Fruit fly (Drosophila melanogaster) Kc167 (cell line): ENCODE results near the gene CG42327.

Experiments
- Myc ChIP-seq: fragments of >200 bp; optimal IDR thresholded peaks from 2 replicates; lab custom pipeline; 2017; ENCODE audit warnings: missing external identifiers
- Sin3A ChIP-seq: fragments of >200 bp; optimal IDR thresholded peaks from 2 replicates; lab custom pipeline; 2018; ENCODE audit warnings: missing external identifiers
- h ChIP-seq: fragments of >200 bp; optimal IDR thresholded peaks from 3 replicates; lab custom pipeline; 2018; ENCODE audit warnings: missing external identifiers
- insv ChIP-seq: fragments of >200 bp; optimal IDR thresholded peaks from 3 replicates; lab custom pipeline; 2018; ENCODE audit warnings: missing external identifiers
- psq ChIP-seq: fragments of >200 bp; optimal IDR thresholded peaks from 2 replicates; lab custom pipeline; 2017; ENCODE audit warnings: missing external identifiers
- ttk ChIP-seq: sonication (Bioruptor generic); optimal IDR thresholded peaks from 2 replicates; lab custom pipeline; 2017; ENCODE audit warnings: missing external identifiers

The CG42327 gene

DNA sequence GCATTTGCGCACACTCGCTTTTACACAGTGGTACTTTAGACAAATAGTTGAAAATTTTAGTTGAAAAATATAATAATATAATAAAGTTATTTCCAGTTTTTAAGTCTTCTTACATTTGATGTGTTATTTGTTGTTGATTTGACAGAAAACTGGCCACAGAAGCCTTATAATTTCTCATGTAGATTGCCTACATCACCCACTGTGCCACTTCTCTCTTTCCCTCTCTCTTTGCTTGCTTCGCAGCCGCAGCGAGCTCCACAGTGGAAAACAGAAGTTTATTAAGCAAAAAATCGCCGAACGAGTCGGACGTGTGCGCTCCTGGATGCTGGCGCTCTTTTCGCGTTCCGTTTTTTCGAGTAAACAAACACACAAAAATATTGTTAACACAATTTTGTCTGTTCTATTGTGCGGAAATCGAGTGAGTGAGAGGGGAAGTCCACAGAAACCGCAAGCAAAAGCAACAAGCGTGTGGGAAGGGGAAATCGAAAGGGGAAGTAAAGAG is at the start of gene CG42327:
TSS of gene CG42327 (plus strand) at position 277 of the 502 bp plus-strand sequence.
- no peak for TF ChIP-seq h (lab: Kevin White, UChicago)
- no peak for TF ChIP-seq Sin3A (lab: Kevin White, UChicago)
- no peak for TF ChIP-seq Myc (lab: Kevin White, UChicago)
- TF ChIP-seq ttk (lab: Kevin White, UChicago): no peak
- no peak for TF ChIP-seq insv (lab: Kevin White, UChicago)
- TF ChIP-seq psq (lab: Kevin White, UChicago): no peak

DNA sequence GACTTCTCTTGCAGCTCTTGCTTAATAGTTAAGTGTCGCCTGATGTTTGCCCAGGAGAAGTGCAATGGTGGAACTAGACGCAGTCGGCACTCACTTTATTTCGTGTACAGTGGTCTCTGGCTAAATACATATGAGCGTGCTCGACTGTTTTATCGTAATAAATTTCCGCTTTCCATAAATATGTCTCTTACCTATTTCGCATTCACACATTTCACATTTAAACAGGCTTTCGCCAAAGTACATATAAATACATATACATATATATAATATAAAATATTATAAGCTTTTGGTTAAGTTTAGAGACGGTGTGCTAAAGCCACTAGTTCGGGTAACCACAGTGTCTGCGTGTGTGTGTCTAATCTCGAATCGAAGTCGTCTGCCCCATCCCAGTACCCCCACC is 49.3 kb upstream of the CG42327 start:
- no peak for TF ChIP-seq insv (lab: Kevin White, UChicago)
- no peak for TF ChIP-seq ttk (lab: Kevin White, UChicago)
- no peak for TF ChIP-seq Sin3A (lab: Kevin White, UChicago)
- TF ChIP-seq Myc (lab: Kevin White, UChicago): no peak
- TF ChIP-seq h (lab: Kevin White, UChicago): no peak
- TF ChIP-seq psq (lab: Kevin White, UChicago): no peak

DNA sequence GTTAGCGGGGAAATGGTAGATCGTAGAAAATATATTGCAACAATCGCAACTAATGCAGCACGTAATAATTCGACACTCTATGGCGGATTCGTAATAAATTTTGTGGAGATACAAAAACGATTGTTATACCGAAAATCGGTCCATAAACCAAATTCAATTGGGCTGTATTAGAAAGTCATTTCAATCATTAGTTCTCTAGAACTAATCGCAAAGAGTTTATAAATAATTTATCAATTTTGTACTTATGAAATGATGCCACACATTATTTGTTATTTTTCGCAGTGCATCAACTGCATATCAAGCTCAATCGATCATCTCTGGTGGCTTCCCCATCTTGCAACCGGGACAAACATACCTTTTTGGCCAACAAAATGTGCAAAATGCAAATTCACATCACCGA is 43.5 kb upstream of the CG42327 start:
- TF ChIP-seq Myc (lab: Kevin White, UChicago) (no peak), h (lab: Kevin White, UChicago) (no peak), psq (lab: Kevin White, UChicago) (no peak), ttk (lab: Kevin White, UChicago) (no peak), insv (lab: Kevin White, UChicago) (no peak), Sin3A (lab: Kevin White, UChicago) (no peak)

DNA sequence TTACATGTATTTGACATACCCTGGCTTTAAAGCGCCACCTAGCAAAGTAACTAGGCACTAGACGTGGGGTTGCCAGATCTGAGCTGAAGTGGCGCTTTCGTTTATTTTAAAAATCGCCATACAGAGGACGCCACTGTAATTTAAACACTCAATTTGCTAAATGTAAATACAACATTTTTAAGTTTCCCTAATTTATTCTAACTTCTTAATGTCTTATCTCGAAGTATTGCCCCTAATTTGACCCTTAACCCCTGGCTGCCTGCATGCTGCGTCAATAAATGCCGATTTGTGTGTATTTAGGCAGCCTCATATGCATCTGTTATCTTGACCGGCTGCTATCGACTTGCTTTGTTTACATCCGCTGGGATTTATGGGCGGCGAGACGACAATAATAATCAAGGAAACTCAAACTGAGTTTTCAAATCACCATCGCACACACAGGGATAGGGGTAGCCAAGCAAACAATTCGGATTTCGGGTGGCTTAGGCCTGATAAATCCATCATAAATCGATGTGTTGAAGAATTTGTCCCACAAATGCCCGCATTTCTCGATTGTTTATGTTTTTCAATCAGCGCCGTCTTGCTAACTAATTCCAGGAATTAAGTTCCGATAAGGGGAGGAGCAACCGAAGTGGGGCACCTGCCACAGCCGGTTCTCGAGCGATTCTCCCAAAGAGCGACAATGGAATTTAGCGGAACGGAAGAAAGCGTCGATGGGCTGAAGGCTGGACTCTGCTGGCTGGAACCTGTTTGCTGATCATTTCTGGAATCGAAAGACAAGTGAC is 42.5 kb upstream of the CG42327 start:
- TF ChIP-seq insv (lab: Kevin White, UChicago) (no peak), psq (lab: Kevin White, UChicago) (no peak)

DNA sequence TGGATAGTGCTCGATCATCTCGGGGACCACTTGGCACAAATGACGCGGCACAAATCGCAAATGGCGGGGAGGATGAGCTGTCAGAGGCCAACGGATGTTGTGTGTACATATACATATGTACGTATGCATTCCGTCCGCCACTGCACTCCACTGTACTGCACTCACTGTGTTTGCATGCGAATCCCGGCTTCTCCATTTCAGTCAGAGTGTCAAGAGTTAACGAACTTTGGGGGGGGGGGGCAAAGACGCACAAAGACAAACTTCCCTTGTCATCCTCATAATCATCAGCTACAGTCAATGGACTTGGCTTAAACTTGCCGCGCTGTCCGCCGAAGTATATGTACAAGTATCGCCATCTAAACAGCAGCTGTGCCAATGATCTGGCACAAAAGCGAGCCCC is 41.8 kb upstream of the CG42327 start:
- TF ChIP-seq insv (lab: Kevin White, UChicago) (no peak), Sin3A (lab: Kevin White, UChicago) (no peak), ttk (lab: Kevin White, UChicago) (no peak), Myc (lab: Kevin White, UChicago) (no peak), psq (lab: Kevin White, UChicago) (no peak), h (lab: Kevin White, UChicago) (no peak)

DNA sequence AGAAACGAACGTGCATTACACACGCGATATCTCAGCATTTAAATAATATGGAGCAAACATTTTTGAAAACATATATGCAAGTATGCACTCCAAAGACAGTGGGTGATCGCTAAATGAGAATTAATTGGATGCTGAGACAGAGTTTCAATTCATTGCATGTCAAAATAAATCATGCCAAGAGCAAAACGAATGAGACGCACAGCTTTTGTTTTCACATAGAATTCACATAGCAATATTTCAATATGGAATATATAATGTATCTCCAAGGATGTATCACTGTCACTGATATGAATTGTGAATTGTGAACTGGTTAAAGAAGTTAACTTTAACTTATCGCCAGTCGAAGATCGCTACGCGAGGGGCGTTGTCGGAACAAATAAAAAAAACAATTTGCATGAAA is 41.4 kb upstream of the CG42327 start:
- TF ChIP-seq ttk (lab: Kevin White, UChicago): no peak
- no peak for TF ChIP-seq psq (lab: Kevin White, UChicago)
- TF ChIP-seq h (lab: Kevin White, UChicago): no peak
- TF ChIP-seq insv (lab: Kevin White, UChicago): no peak
- TF ChIP-seq Sin3A (lab: Kevin White, UChicago): no peak
- no peak for TF ChIP-seq Myc (lab: Kevin White, UChicago)

DNA sequence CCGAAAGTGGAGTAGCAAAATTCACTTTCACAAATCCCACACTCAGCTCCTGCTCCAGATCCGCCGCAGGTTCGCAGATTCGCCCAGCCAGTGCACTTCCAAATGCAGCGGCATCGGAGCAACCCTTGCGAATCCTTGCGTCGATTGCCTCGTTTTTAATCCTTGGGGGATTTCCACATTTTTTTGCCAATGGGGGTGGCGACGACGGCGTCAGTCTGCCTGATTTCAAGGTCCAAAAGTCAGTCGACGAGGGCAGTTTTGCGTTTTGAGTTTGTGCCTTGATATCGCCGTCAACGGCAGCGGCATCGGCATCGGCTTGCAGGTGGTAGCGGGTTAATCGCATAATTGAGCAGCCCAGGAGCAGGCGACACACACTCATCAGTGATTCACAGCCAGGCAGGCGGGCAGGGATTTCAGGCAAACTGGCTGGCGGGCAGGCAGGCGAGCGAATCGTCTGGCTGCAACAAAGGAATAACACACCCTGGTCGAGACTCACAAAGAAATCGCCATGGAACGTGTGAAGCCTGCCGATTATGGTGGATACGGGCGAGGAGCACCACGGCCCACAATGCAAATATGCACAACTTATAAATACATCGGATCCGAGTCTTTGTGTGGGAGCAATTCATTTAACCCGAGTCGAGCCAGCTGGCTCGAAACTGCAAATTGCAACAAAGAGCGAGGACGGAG is 40.4 kb upstream of the CG42327 start:
- no peak for TF ChIP-seq Sin3A (lab: Kevin White, UChicago)
- no peak for TF ChIP-seq Myc (lab: Kevin White, UChicago)
- no peak for TF ChIP-seq psq (lab: Kevin White, UChicago)
- TF ChIP-seq ttk (lab: Kevin White, UChicago): no peak
- no peak for TF ChIP-seq insv (lab: Kevin White, UChicago)
- TF ChIP-seq h (lab: Kevin White, UChicago): no peak

DNA sequence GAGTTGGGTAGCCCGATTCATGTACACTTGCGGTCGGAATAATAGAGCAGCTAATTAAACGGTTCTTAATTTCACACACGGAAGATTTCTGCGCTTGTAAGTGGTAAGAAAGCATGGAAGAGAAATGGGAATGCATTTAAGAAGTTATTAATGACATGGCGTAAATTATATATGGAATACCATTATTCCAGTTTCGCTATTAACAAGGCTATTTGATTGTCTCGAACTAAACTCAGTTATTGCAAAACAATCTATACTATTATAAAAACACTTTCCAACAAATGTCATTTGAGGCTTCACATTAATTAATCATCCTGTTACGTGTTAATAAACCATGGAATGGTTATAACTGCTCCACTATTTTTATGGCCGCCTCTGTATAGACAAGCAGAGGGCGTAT is 39.7 kb upstream of the CG42327 start:
- TF ChIP-seq psq (lab: Kevin White, UChicago): no peak

DNA sequence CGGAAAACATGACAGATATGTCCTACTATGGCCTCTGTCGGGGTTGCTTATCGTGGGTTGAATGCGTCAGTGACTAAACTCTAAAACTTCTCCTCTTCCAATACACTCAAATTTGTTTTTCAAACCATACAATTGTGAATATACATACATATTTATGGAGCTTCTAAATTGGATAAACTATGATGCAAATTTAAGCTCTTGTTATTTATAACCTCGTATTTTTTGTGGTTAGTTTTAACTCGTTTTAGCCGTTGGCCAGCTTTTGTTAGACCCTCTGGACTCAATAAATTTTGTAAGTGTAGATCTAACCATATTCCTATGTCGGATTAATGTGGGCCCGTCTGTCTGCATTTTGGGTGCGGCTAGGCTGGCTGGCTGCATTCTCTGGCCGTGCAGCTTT is 38.6 kb upstream of the CG42327 start:
- TF ChIP-seq h (lab: Kevin White, UChicago): no peak
- no peak for TF ChIP-seq insv (lab: Kevin White, UChicago)
- no peak for TF ChIP-seq ttk (lab: Kevin White, UChicago)
- no peak for TF ChIP-seq Myc (lab: Kevin White, UChicago)
- TF ChIP-seq Sin3A (lab: Kevin White, UChicago): no peak
- no peak for TF ChIP-seq psq (lab: Kevin White, UChicago)

DNA sequence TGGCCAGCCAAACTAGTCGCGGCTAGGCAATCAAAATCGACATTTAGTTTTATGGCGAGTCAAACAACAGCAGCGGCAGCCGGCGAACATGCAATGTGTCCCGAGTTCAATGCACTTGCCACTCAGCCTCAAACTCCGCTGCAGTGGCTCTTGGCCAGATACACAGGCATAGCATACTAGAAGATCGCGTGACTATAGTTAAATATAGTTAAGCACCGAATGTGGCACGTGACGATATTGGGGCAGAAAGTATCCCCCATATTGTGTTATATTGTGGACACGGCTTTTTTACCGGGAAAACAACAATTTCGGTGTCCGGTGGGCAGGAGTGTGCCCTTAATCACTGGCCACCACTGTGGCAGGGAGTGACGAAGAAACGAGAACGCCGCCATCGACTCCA is 38.1 kb upstream of the CG42327 start:
- TF ChIP-seq psq (lab: Kevin White, UChicago): no peak
- TF ChIP-seq Sin3A (lab: Kevin White, UChicago): no peak
- no peak for TF ChIP-seq Myc (lab: Kevin White, UChicago)
- TF ChIP-seq ttk (lab: Kevin White, UChicago): no peak
- no peak for TF ChIP-seq insv (lab: Kevin White, UChicago)
- no peak for TF ChIP-seq h (lab: Kevin White, UChicago)

DNA sequence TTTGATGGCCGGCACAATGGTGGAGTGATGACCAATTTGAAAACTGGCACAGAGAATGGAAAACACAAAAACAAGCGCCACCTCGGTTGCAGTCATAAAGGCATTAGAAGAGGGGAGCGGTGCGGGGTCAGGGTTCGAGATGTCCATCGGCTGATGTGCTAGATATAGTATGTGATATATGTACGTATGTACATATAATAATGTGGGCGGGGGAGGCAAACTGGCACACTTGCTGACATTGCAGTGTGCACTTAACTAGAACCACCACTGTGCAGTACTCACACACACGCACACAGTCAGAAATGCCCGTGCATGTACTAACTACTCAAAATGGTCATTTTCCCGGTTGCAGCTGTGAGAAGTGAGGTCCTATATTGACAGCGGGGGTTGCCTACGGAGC is 37.1 kb upstream of the CG42327 start:
- TF ChIP-seq h (lab: Kevin White, UChicago) (no peak), Sin3A (lab: Kevin White, UChicago) (no peak), insv (lab: Kevin White, UChicago) (no peak), psq (lab: Kevin White, UChicago) (no peak), ttk (lab: Kevin White, UChicago) (no peak), Myc (lab: Kevin White, UChicago) (no peak)
